Worm (Caenorhabditis elegans) whole organism, young adult: ENCODE data around the gene srr-3.

Source experiments
- Y53G8AR.9 ChIP-seq: fragments of 200-800 bp; sonication (Bioruptor generic); conservative IDR thresholded peaks from 2 replicates; pipeline ENCODE4 v1.3.6; 2022; ENCODE audit warnings: missing genetic modification reagents, missing genetic modification characterization, missing compliant biosample characterization
- Y79H2A.3 ChIP-seq: fragments of 200-800 bp; sonication (Bioruptor generic); conservative IDR thresholded peaks from 2 replicates; pipeline ENCODE4 v1.3.6; 2022; ENCODE audit warnings: missing genetic modification reagents, missing genetic modification characterization, missing compliant biosample characterization
- ama-1 ChIP-seq, 3 experiments: fragments of 150-350 bp in 1 of 3; sonication (generic microtip) in 2 of 3; optimal IDR thresholded peaks; 2 replicates each; lab custom pipeline; 2014 to 2018; ENCODE audit warnings: missing biosample characterization in 2 of 3, missing genetic modification characterization in 2 of 3, missing genetic modification reagents in 2 of 3
- ccch-3 ChIP-seq: fragments of 200-800 bp; sonication (Bioruptor generic); optimal IDR thresholded peaks from 2 replicates; lab custom pipeline; 2018; ENCODE audit warnings: mild to moderate bottlenecking, missing genetic modification characterization, missing compliant biosample characterization
- efl-1 ChIP-seq: fragments of 150-350 bp; optimal IDR thresholded peaks from 2 replicates; lab custom pipeline; 2014; ENCODE audit warnings: missing biosample characterization, missing genetic modification reagents, missing genetic modification characterization
- hlh-12 ChIP-seq: sonication (generic microtip); optimal IDR thresholded peaks from 2 replicates; lab custom pipeline; 2016; ENCODE audit warnings: missing genetic modification characterization, missing compliant biosample characterization
- nfya-1 ChIP-seq: sonication (generic microtip); optimal IDR thresholded peaks from 2 replicates; lab custom pipeline; 2017; ENCODE audit warnings: antibody characterized with exemption, missing compliant biosample characterization, missing genetic modification characterization, borderline replicate concordance; ENCODE audit not compliant: insufficient read depth
- nhr-90 ChIP-seq: sonication (generic microtip); optimal IDR thresholded peaks from 2 replicates; lab custom pipeline; 2016; ENCODE audit warnings: missing genotype, mild to moderate bottlenecking, missing genetic modification characterization, missing compliant biosample characterization
- pha-4 ChIP-seq: fragments of 150-350 bp; sonication (generic microtip); optimal IDR thresholded peaks from 2 replicates; lab custom pipeline; 2014; ENCODE audit warnings: missing biosample characterization, missing genetic modification reagents, missing genetic modification characterization
- snpc-1.1 ChIP-seq: sonication (generic microtip); optimal IDR thresholded peaks from 2 replicates; lab custom pipeline; 2017; ENCODE audit warnings: missing genetic modification characterization, mild to moderate bottlenecking, missing compliant biosample characterization, antibody characterized with exemption, moderate library complexity, missing genotype, missing genetic modification reagents; ENCODE audit not compliant: insufficient read depth
- unc-130 ChIP-seq: sonication (generic microtip); optimal IDR thresholded peaks from 2 replicates; lab custom pipeline; 2016; ENCODE audit warnings: missing genetic modification reagents, missing genetic modification characterization, missing compliant biosample characterization
- unc-62 ChIP-seq: fragments of 150-350 bp; optimal IDR thresholded peaks from 2 replicates; lab custom pipeline; 2014; ENCODE audit warnings: missing biosample characterization, missing genetic modification reagents, missing genetic modification characterization
- ztf-26 ChIP-seq: sonication (generic microtip); optimal IDR thresholded peaks from 2 replicates; lab custom pipeline; 2017; ENCODE audit warnings: missing genetic modification characterization, missing compliant biosample characterization

- TF ChIP-seq nhr-90 (tag; lab: Kevin White, UChicago): no peak
- no peak for TF ChIP-seq Y53G8AR.9
- no peak for TF ChIP-seq ztf-26 (tag; lab: Kevin White, UChicago)
- no peak for TF ChIP-seq ama-1 (optimal IDR thresholded peaks at IDR 0.05; lab: Kevin White, UChicago)
- TF ChIP-seq ama-1 (GFP tag; optimal IDR thresholded peaks at IDR 0.05; lab: Kevin White, UChicago): no peak
- no peak for TF ChIP-seq Y79H2A.3
- TF ChIP-seq unc-130 (GFP tag; lab: Kevin White, UChicago): no peak
- no peak for TF ChIP-seq ccch-3
- no peak for TF ChIP-seq unc-62
- TF ChIP-seq nfya-1 (tag; lab: Kevin White, UChicago): no peak
- TF ChIP-seq hlh-12 (tag; lab: Kevin White, UChicago): no peak
- no peak for TF ChIP-seq pha-4 (tag; lab: Kevin White, UChicago)
- TF ChIP-seq efl-1 (GFP tag; lab: Kevin White, UChicago): no peak
- TF ChIP-seq snpc-1.1 (tag; lab: Kevin White, UChicago): no peak
Observed at ce11 chrV:16534000-16534399, 25.4 kb upstream of the srr-3 start, which contains the start of gene cpr-2.
